Fruit fly (Drosophila melanogaster) whole organism, embryonic: ENCODE results near the gene Tep4.

Experiments used
- ATbp ChIP-seq: fragments of 200-800 bp; sonication (Bioruptor generic); optimal IDR thresholded peaks from 2 replicates; lab custom pipeline; 2017; ENCODE audit warnings: missing biosample characterization, mild to moderate bottlenecking, missing genetic modification characterization, missing genetic modification reagents
- Aef1 ChIP-seq: fragments of 200-800 bp; sonication (Bioruptor generic); IDR thresholded peaks from 3 replicates; pipeline ENCODE4 v1.3.6; 2022; ENCODE audit warnings: missing biosample characterization, missing genetic modification characterization
- Bteb2 ChIP-seq: fragments of 200-800 bp; sonication (Bioruptor generic); optimal IDR thresholded peaks from 2 replicates; lab custom pipeline; 2016; ENCODE audit warnings: missing biosample characterization, missing genetic modification characterization
- CG10267 ChIP-seq: fragments of 200-800 bp; sonication (Bioruptor generic); optimal IDR thresholded peaks from 2 replicates; lab custom pipeline; 2018; ENCODE audit warnings: missing biosample characterization, mild to moderate bottlenecking, missing genetic modification characterization, moderate library complexity
- CG11085 ChIP-seq: fragments of 200-800 bp; sonication (Bioruptor generic); IDR thresholded peaks from 2 replicates; pipeline ENCODE4 v1.3.6; 2022; ENCODE audit warnings: missing biosample characterization, missing genetic modification characterization
- CG11247 ChIP-seq: fragments of 200-800 bp; sonication (Bioruptor generic); IDR thresholded peaks from 2 replicates; pipeline ENCODE4 v1.3.6; 2022; ENCODE audit warnings: missing biosample characterization, missing genetic modification characterization
- CG12391 ChIP-seq: fragments of 200-800 bp; sonication (Bioruptor generic); optimal IDR thresholded peaks from 3 replicates; lab custom pipeline; 2018; ENCODE audit warnings: missing biosample characterization, mild to moderate bottlenecking, missing genetic modification characterization, moderate library complexity
- CG12744 ChIP-seq: fragments of 200-800 bp; sonication (Bioruptor generic); optimal IDR thresholded peaks from 2 replicates; lab custom pipeline; 2016; ENCODE audit warnings: missing biosample characterization, missing genetic modification characterization
- CG14710 ChIP-seq: fragments of 200-800 bp; sonication (Bioruptor generic); optimal IDR thresholded peaks from 3 replicates; lab custom pipeline; 2019; ENCODE audit warnings: missing biosample characterization, mild to moderate bottlenecking, missing genetic modification characterization, moderate library complexity
- CG15011 ChIP-seq: fragments of 200-800 bp; sonication (Bioruptor generic); optimal IDR thresholded peaks from 3 replicates; lab custom pipeline; 2018; ENCODE audit warnings: missing biosample characterization, mild to moderate bottlenecking, missing genetic modification characterization
- CG15479 ChIP-seq: fragments of 200-800 bp; sonication (Bioruptor generic); optimal IDR thresholded peaks from 3 replicates; lab custom pipeline; 2019; ENCODE audit warnings: missing biosample characterization, mild to moderate bottlenecking, missing genetic modification characterization, moderate library complexity
- CG16779 ChIP-seq: fragments of 200-800 bp; sonication (Bioruptor generic); IDR thresholded peaks from 2 replicates; pipeline ENCODE4 v1.3.6; 2022; ENCODE audit warnings: missing biosample characterization, missing genetic modification characterization
- CG16815 ChIP-seq: fragments of 200-800 bp; sonication (Bioruptor generic); optimal IDR thresholded peaks from 3 replicates; lab custom pipeline; 2017; ENCODE audit warnings: missing biosample characterization, mild to moderate bottlenecking, missing genetic modification characterization
- CG18011 ChIP-seq: fragments of 200-800 bp; sonication (Bioruptor generic); optimal IDR thresholded peaks from 2 replicates; lab custom pipeline; 2017; ENCODE audit warnings: missing biosample characterization, missing genetic modification characterization, mild to moderate bottlenecking, moderate library complexity, missing genotype
- CG18262 ChIP-seq: fragments of 200-800 bp; optimal IDR thresholded peaks from 3 replicates; lab custom pipeline; 2019; ENCODE audit warnings: missing biosample characterization, mild to moderate bottlenecking, missing genetic modification characterization, moderate library complexity
- CG30403 ChIP-seq: fragments of 200-800 bp; sonication (Bioruptor generic); optimal IDR thresholded peaks from 3 replicates; lab custom pipeline; 2016; ENCODE audit warnings: missing biosample characterization, missing genetic modification characterization
- CG3163 ChIP-seq: fragments of 200-800 bp; sonication (Bioruptor generic); optimal IDR thresholded peaks from 3 replicates; lab custom pipeline; 2016; ENCODE audit warnings: missing biosample characterization, missing genetic modification characterization
- CG32772 ChIP-seq: fragments of 200-800 bp; sonication (Bioruptor generic); IDR thresholded peaks from 2 replicates; pipeline ENCODE4 v1.3.6; 2022; ENCODE audit warnings: missing biosample characterization, missing genetic modification characterization
- CG34422 ChIP-seq: fragments of 200-800 bp; sonication (Bioruptor generic); IDR thresholded peaks from 3 replicates; pipeline ENCODE4 v1.3.6; 2022; ENCODE audit warnings: missing biosample characterization, missing genetic modification characterization
- CG4360 ChIP-seq: fragments of 200-800 bp; sonication (Bioruptor generic); IDR thresholded peaks from 2 replicates; pipeline ENCODE4 v1.3.6; 2022; ENCODE audit warnings: missing biosample characterization, missing genetic modification characterization
- CG4617 ChIP-seq: fragments of 200-800 bp; sonication (Bioruptor generic); optimal IDR thresholded peaks from 3 replicates; lab custom pipeline; 2016; ENCODE audit warnings: missing biosample characterization, missing genetic modification characterization, borderline replicate concordance
- CG6683 ChIP-seq: fragments of 200-800 bp; sonication (Bioruptor generic); optimal IDR thresholded peaks from 2 replicates; lab custom pipeline; 2017; ENCODE audit warnings: missing biosample characterization, mild to moderate bottlenecking, missing genetic modification characterization, missing genetic modification reagents
- CG6765 ChIP-seq: fragments of 200-800 bp; sonication (Bioruptor generic); optimal IDR thresholded peaks from 3 replicates; lab custom pipeline; 2017; ENCODE audit warnings: missing biosample characterization, mild to moderate bottlenecking, missing genetic modification characterization
- CG6791 ChIP-seq: fragments of 200-800 bp; sonication (Bioruptor generic); IDR thresholded peaks from 3 replicates; pipeline ENCODE4 v1.3.6; 2022; ENCODE audit warnings: missing biosample characterization, missing genetic modification characterization; ENCODE audit not compliant: partially characterized antibody
- CG7357 ChIP-seq: fragments of 200-800 bp; sonication (Bioruptor generic); IDR thresholded peaks from 3 replicates; pipeline ENCODE4 v1.3.6; 2022; ENCODE audit warnings: missing biosample characterization, missing genetic modification characterization
- CG7786 ChIP-seq: fragments of 200-800 bp; sonication (Bioruptor generic); optimal IDR thresholded peaks from 2 replicates; lab custom pipeline; 2016; ENCODE audit warnings: missing biosample characterization, missing genetic modification characterization
- CG7987 ChIP-seq: fragments of 200-800 bp; sonication (Bioruptor generic); optimal IDR thresholded peaks from 2 replicates; lab custom pipeline; 2018; ENCODE audit warnings: missing biosample characterization, mild to moderate bottlenecking, missing genetic modification characterization, moderate library complexity
- CG8089 ChIP-seq: fragments of 200-800 bp; sonication (Bioruptor generic); optimal IDR thresholded peaks from 3 replicates; lab custom pipeline; 2016; ENCODE audit warnings: missing biosample characterization, missing genetic modification characterization
- CG8944 ChIP-seq: fragments of 200-800 bp; sonication (Bioruptor generic); optimal IDR thresholded peaks from 3 replicates; lab custom pipeline; 2016; ENCODE audit warnings: missing biosample characterization, missing genetic modification characterization
- CG9797 ChIP-seq: fragments of 200-800 bp; sonication (Bioruptor generic); optimal IDR thresholded peaks from 3 replicates; lab custom pipeline; 2018; ENCODE audit warnings: missing biosample characterization, mild to moderate bottlenecking, missing genetic modification characterization
- Dbx ChIP-seq: fragments of 200-800 bp; sonication (Bioruptor generic); IDR thresholded peaks from 3 replicates; pipeline ENCODE4 v1.3.6; 2022; ENCODE audit warnings: missing biosample characterization, missing genetic modification characterization
- Deaf1 ChIP-seq: fragments of 200-800 bp; optimal IDR thresholded peaks from 3 replicates; lab custom pipeline; 2019; ENCODE audit warnings: missing biosample characterization, mild to moderate bottlenecking, missing genetic modification characterization, moderate library complexity
- Hmr ChIP-seq: fragments of 200-800 bp; sonication (Bioruptor generic); optimal IDR thresholded peaks from 3 replicates; lab custom pipeline; 2017; ENCODE audit warnings: mild to moderate bottlenecking, missing biosample characterization, missing genetic modification reagents, missing genetic modification characterization
- Lim3 ChIP-seq: fragments of 200-800 bp; sonication (Bioruptor generic); IDR thresholded peaks from 2 replicates; pipeline ENCODE4 v1.3.6; 2022; ENCODE audit warnings: missing biosample characterization, missing genetic modification characterization
- Med ChIP-seq: fragments of 200-800 bp; sonication (Bioruptor generic); peaks from one replicate; lab custom pipeline; 2016; ENCODE audit warnings: missing biosample characterization, missing genetic modification characterization, mild to moderate bottlenecking, inconsistent platforms, moderate library complexity
- Sin3A ChIP-seq: fragments of >200 bp; optimal IDR thresholded peaks from 2 replicates; lab custom pipeline; 2018
- Sox100B ChIP-seq: fragments of 200-800 bp; sonication (Bioruptor generic); optimal IDR thresholded peaks from 3 replicates; lab custom pipeline; 2018; ENCODE audit warnings: missing biosample characterization, mild to moderate bottlenecking, missing genetic modification characterization
- ara ChIP-seq: fragments of 200-800 bp; sonication (Bioruptor generic); IDR thresholded peaks from 2 replicates; pipeline ENCODE4 v1.3.6; 2022; ENCODE audit warnings: missing biosample characterization, missing genetic modification characterization
- bcd ChIP-seq: fragments of 200-800 bp; sonication (Bioruptor generic); optimal IDR thresholded peaks from 2 replicates; lab custom pipeline; 2017; ENCODE audit warnings: missing biosample characterization, mild to moderate bottlenecking, missing genetic modification characterization
- danr ChIP-seq: fragments of 200-800 bp; sonication (Bioruptor generic); IDR thresholded peaks from 2 replicates; pipeline ENCODE4 v1.3.6; 2022; ENCODE audit warnings: missing biosample characterization, missing genetic modification characterization
- ems ChIP-seq: fragments of 200-800 bp; sonication (Bioruptor generic); optimal IDR thresholded peaks from 3 replicates; lab custom pipeline; 2016; ENCODE audit warnings: missing biosample characterization, missing genetic modification characterization
- en ChIP-seq: fragments of 200-800 bp; sonication (Bioruptor generic); optimal IDR thresholded peaks from 2 replicates; lab custom pipeline; 2016; ENCODE audit warnings: missing biosample characterization, missing genetic modification characterization
- gfzf ChIP-seq: fragments of 200-800 bp; sonication (Bioruptor generic); optimal IDR thresholded peaks from 2 replicates; lab custom pipeline; 2016; ENCODE audit warnings: missing biosample characterization, mild to moderate bottlenecking, missing genetic modification characterization, moderate library complexity
- gsb ChIP-seq: fragments of 200-800 bp; sonication (Bioruptor generic); IDR thresholded peaks from 2 replicates; pipeline ENCODE4 v1.3.6; 2022; ENCODE audit warnings: missing biosample characterization, missing genetic modification characterization
- h ChIP-seq: fragments of >200 bp; optimal IDR thresholded peaks from 2 replicates; lab custom pipeline; 2017
- ind ChIP-seq: fragments of 200-800 bp; sonication (Bioruptor generic); optimal IDR thresholded peaks from 3 replicates; lab custom pipeline; 2016; ENCODE audit warnings: missing biosample characterization, missing genetic modification characterization
- klu ChIP-seq: fragments of 200-800 bp; sonication (Bioruptor generic); IDR thresholded peaks from 2 replicates; pipeline ENCODE4 v1.3.6; 2022; ENCODE audit warnings: missing biosample characterization, missing genetic modification characterization
- lilli ChIP-seq: fragments of 200-800 bp; sonication (Bioruptor generic); optimal IDR thresholded peaks from 3 replicates; lab custom pipeline; 2016; ENCODE audit warnings: missing biosample characterization, missing genetic modification characterization
- sqz ChIP-seq: fragments of 200-800 bp; sonication (Bioruptor generic); optimal IDR thresholded peaks from 3 replicates; lab custom pipeline; 2018; ENCODE audit warnings: missing biosample characterization, mild to moderate bottlenecking, missing genetic modification characterization
- tx ChIP-seq: fragments of 200-800 bp; sonication (Bioruptor generic); optimal IDR thresholded peaks from 2 replicates; lab custom pipeline; 2016; ENCODE audit warnings: missing biosample characterization, missing genetic modification characterization
- vfl ChIP-seq: fragments of 200-800 bp; sonication (Bioruptor generic); optimal IDR thresholded peaks from 2 replicates; lab custom pipeline; 2016; ENCODE audit warnings: missing biosample characterization, missing genetic modification characterization
- vvl ChIP-seq: fragments of 200-800 bp; sonication (Bioruptor generic); IDR thresholded peaks from 2 replicates; pipeline ENCODE4 v1.3.6; 2022; ENCODE audit warnings: missing biosample characterization, missing genetic modification characterization
- yki ChIP-seq: fragments of >200 bp; optimal IDR thresholded peaks from 3 replicates; lab custom pipeline; 2018

Gene Tep4

dm6 chr2L:19582185-19582584 is 33.9 kb downstream of the Tep4 start, which contains the start of gene Hakai (continued):
- peak; percentile 40 for TF ChIP-seq Bteb2 (GFP tag; lab: Kevin White, UChicago)
- no peak for TF ChIP-seq CG6765
- peak; percentile 77 for TF ChIP-seq CG30403 (GFP tag; lab: Kevin White, UChicago)
- TF ChIP-seq vfl (GFP tag; lab: Kevin White, UChicago) = peak; percentile 25
- peak; percentile 40 for TF ChIP-seq Hmr (GFP tag; lab: Kevin White, UChicago)
- no peak for TF ChIP-seq CG7987 (GFP tag; lab: Kevin White, UChicago)
- TF ChIP-seq CG12744 = peak; percentile 2
- peak; percentile 94 for TF ChIP-seq CG10267 (tag; lab: Kevin White, UChicago)
- no peak for TF ChIP-seq CG15011 (GFP tag; lab: Kevin White, UChicago)
- peak; percentile 81 for TF ChIP-seq Sin3A (lab: Kevin White, UChicago)
- peak; percentile 42 for TF ChIP-seq CG9797 (GFP tag; lab: Kevin White, UChicago)
- peak; percentile 49 for TF ChIP-seq CG7786 (GFP tag; lab: Kevin White, UChicago)
- TF ChIP-seq CG6791 = peak; percentile 64; the same call in 2 of the 3 replicates
- peak; percentile 31 for TF ChIP-seq gfzf (GFP tag; lab: Kevin White, UChicago)
- TF ChIP-seq klu = no peak
- peak; percentile 69; the same call in 2 of the 3 replicates for TF ChIP-seq Dbx (GFP tag; lab: Robert Waterston, UW)
- no peak for TF ChIP-seq Sox100B (GFP tag; lab: Kevin White, UChicago)
- TF ChIP-seq CG12391 = peak; percentile 13
- no peak for TF ChIP-seq gsb (GFP tag; lab: Robert Waterston, UW)
- TF ChIP-seq CG16815 = no peak
- TF ChIP-seq CG18262 (tag; lab: Kevin White, UChicago) = peak; percentile 5
- TF ChIP-seq en (GFP tag; lab: Kevin White, UChicago) = peak; percentile 12
- TF ChIP-seq CG8089 (GFP tag; lab: Kevin White, UChicago) = peak; percentile 43
- TF ChIP-seq CG34422 (GFP tag; lab: Robert Waterston, UW) = peak; percentile 71; the same call in 1 of the 3 replicates
- TF ChIP-seq CG18011 (GFP tag; lab: Kevin White, UChicago) = peak; percentile 27
- TF ChIP-seq Lim3 (GFP tag; lab: Robert Waterston, UW) = no peak
- no peak for TF ChIP-seq CG16779
- no peak for TF ChIP-seq CG11085 (GFP tag; lab: Robert Waterston, UW)
- TF ChIP-seq CG6683 (GFP tag; lab: Kevin White, UChicago) = no peak
- TF ChIP-seq CG3163 (GFP tag; lab: Kevin White, UChicago) = peak; percentile 54
- TF ChIP-seq danr = peak; percentile 43; the same call in 1 of the 2 replicates
- TF ChIP-seq CG15479 (GFP tag; lab: Kevin White, UChicago) = no peak
- no peak for TF ChIP-seq yki (lab: Kevin White, UChicago)
- TF ChIP-seq ind (GFP tag; lab: Kevin White, UChicago) = peak; percentile 77
- peak; percentile 75 for TF ChIP-seq ems (GFP tag; lab: Kevin White, UChicago)
- no peak for TF ChIP-seq CG4360
- peak; percentile 96 for TF ChIP-seq Med (GFP tag; lab: Kevin White, UChicago)
- no peak for TF ChIP-seq sqz
- no peak for TF ChIP-seq ara (GFP tag; lab: Robert Waterston, UW)
- TF ChIP-seq CG11247 (GFP tag; lab: Robert Waterston, UW) = peak; percentile 60
- peak; percentile 56; the same call in 1 of the 2 replicates for TF ChIP-seq CG32772 (GFP tag; lab: Robert Waterston, UW)
- TF ChIP-seq CG14710 = peak; percentile 60
- no peak for TF ChIP-seq Deaf1 (tag; lab: Kevin White, UChicago)
- TF ChIP-seq tx (GFP tag; lab: Kevin White, UChicago) = peak; percentile 56
- no peak for TF ChIP-seq ATbp (GFP tag; lab: Kevin White, UChicago)
- peak; percentile 76 for TF ChIP-seq lilli (GFP tag; lab: Kevin White, UChicago)
- TF ChIP-seq bcd (GFP tag; lab: Kevin White, UChicago) = peak; percentile 54
- peak; percentile 68 for TF ChIP-seq vvl
- peak; percentile 56 for TF ChIP-seq CG8944 (GFP tag; lab: Kevin White, UChicago)
- 0 out of 3 replicates have a peak, but pooled peaks have one; percentile 45 for TF ChIP-seq Aef1 (GFP tag; lab: Robert Waterston, UW)
- peak; percentile 93 for TF ChIP-seq CG4617 (GFP tag; lab: Kevin White, UChicago)
- no peak for TF ChIP-seq h
- TF ChIP-seq CG7357 = peak; percentile 35; the same call in 1 of the 3 replicates
